Worm (Caenorhabditis elegans): Measurements from ENCODE around the gene klp-6.

The klp-6 gene

ce11 chrIII:5020924-5021323, 9.8 kb upstream of the klp-6 start, which contains the start of gene mdt-11:
TSS of gene mdt-11 (plus strand) at chrIII:5021224.
- TF ChIP-seq snpc-4 (tag; optimal IDR thresholded peaks at IDR 0.05): no peak
- TF ChIP-seq zip-4 (GFP tag; optimal IDR thresholded peaks at IDR 0.05): no peak
- no peak for TF ChIP-seq efl-1 (optimal IDR thresholded peaks at IDR 0.05)
- no peak for TF ChIP-seq efl-1 (GFP tag; optimal IDR thresholded peaks at IDR 0.05 in 1 of 2)
- TF ChIP-seq fkh-8 (tag; optimal IDR thresholded peaks at IDR 0.05): no peak
- TF ChIP-seq C34B4.2 (tag; optimal IDR thresholded peaks at IDR 0.05): no peak
- TF ChIP-seq C16A3.4 (tag; optimal IDR thresholded peaks at IDR 0.05): no peak
- no peak for TF ChIP-seq aly-2 (tag; optimal IDR thresholded peaks at IDR 0.05)
- no peak for TF ChIP-seq pqm-1 (tag; optimal IDR thresholded peaks at IDR 0.05)
- TF ChIP-seq elt-3 (tag; optimal IDR thresholded peaks at IDR 0.05): no peak
- no peak for TF ChIP-seq mef-2 (tag; optimal IDR thresholded peaks at IDR 0.05)
- no peak for TF ChIP-seq sox-4 (tag; optimal IDR thresholded peaks at IDR 0.05)
- TF ChIP-seq lin-14 (GFP tag; optimal IDR thresholded peaks at IDR 0.05): no peak
- TF ChIP-seq blmp-1 (tag; optimal IDR thresholded peaks at IDR 0.05): no peak
- TF ChIP-seq swsn-7 (tag; optimal IDR thresholded peaks at IDR 0.05): no peak

ce11 chrIII:5021689-5022088, 9.0 kb upstream of the klp-6 start, which contains the start of gene R144.3:
TSS of gene R144.3 (plus strand) at chrIII:5021989.
- TF ChIP-seq nhr-28 (tag; optimal IDR thresholded peaks at IDR 0.05): no peak
- no peak for TF ChIP-seq irx-1 (tag; optimal IDR thresholded peaks at IDR 0.05)
- TF ChIP-seq nhr-84 (tag; optimal IDR thresholded peaks at IDR 0.05): no peak

ce11 chrIII:5022964-5023363, 7.8 kb upstream of the klp-6 start, which contains the start of gene R144.13:
TSS of gene R144.13 (plus strand) at chrIII:5023264.
- TF ChIP-seq efl-3 (GFP tag; optimal IDR thresholded peaks at IDR 0.05) (no peak), nhr-76 (tag; optimal IDR thresholded peaks at IDR 0.05) (no peak), efl-1 (optimal IDR thresholded peaks at IDR 0.05) (no peak), efl-1 (GFP tag; optimal IDR thresholded peaks at IDR 0.05 in 1 of 2) (peak in 1 of 2 experiments; percentile 68), ceh-90 (tag; optimal IDR thresholded peaks at IDR 0.05) (no peak), zag-1 (tag; optimal IDR thresholded peaks at IDR 0.05) (no peak), snu-23 (GFP tag; optimal IDR thresholded peaks at IDR 0.05) (no peak), lin-15B (tag; optimal IDR thresholded peaks at IDR 0.05) (no peak), lin-35 (GFP tag; optimal IDR thresholded peaks at IDR 0.05) (no peak)

- TF ChIP-seq nhr-85 (tag): peak; percentile 26
- TF ChIP-seq ztf-4 (tag; optimal IDR thresholded peaks at IDR 0.05): peak; percentile 32
- TF ChIP-seq snpc-4 (tag; optimal IDR thresholded peaks at IDR 0.05): no peak
- no peak for TF ChIP-seq F16B12.6 (tag; optimal IDR thresholded peaks at IDR 0.05)
Measured at ce11 chrIII:5023642-5024041, 7.1 kb upstream of the klp-6 start.

ce11 chrIII:5024393-5024964, 6.2 kb upstream of the klp-6 start, which contains the start of gene pcf-11:
TSS of gene pcf-11 (plus strand) at chrIII:5024914.
- peak; percentile 35 for TF ChIP-seq F16B12.6 (tag; optimal IDR thresholded peaks at IDR 0.05)
- no peak for TF ChIP-seq hlh-4 (tag; optimal IDR thresholded peaks at IDR 0.05)
- no peak for TF ChIP-seq grh-1 (GFP tag; IDR thresholded peaks at IDR 0.05)
- TF ChIP-seq fkh-10 (GFP tag; optimal IDR thresholded peaks at IDR 0.05): no peak
- peak; percentile 34 for TF ChIP-seq C16A3.4 (tag; optimal IDR thresholded peaks at IDR 0.05)
- peak; percentile 24 to 84 (median 40) for TF ChIP-seq ceh-82 (tag; optimal IDR thresholded peaks at IDR 0.05)
- TF ChIP-seq fkh-4 (tag; optimal IDR thresholded peaks at IDR 0.05; ENCODE audit: borderline replicate concordance): no peak
- TF ChIP-seq ama-1 (optimal IDR thresholded peaks at IDR 0.05): peak; percentile 53
- TF ChIP-seq zip-4 (GFP tag; optimal IDR thresholded peaks at IDR 0.05): no peak
- TF ChIP-seq nhr-20 (tag; optimal IDR thresholded peaks at IDR 0.05): peak; percentile 38
- TF ChIP-seq unc-130 (tag; optimal IDR thresholded peaks at IDR 0.05): no peak
- peak; percentile 51 for TF ChIP-seq swsn-7 (tag; optimal IDR thresholded peaks at IDR 0.05)
- TF ChIP-seq tlp-1 (tag; optimal IDR thresholded peaks at IDR 0.05): no peak
- peak; percentile 41; the same call in 1 of the 2 replicates for TF ChIP-seq nhr-19 (GFP tag; conservative IDR thresholded peaks at IDR 0.05)
- peak; percentile 53 for TF ChIP-seq xbp-1 (tag; optimal IDR thresholded peaks at IDR 0.05)
- TF ChIP-seq ceh-8 (GFP tag; optimal IDR thresholded peaks at IDR 0.05): no peak
- TF ChIP-seq Y116A8C.19 (tag; optimal IDR thresholded peaks at IDR 0.05; ENCODE audit: borderline replicate concordance): no peak
- TF ChIP-seq lin-14 (GFP tag; optimal IDR thresholded peaks at IDR 0.05): peak; percentile 74
- TF ChIP-seq snpc-4 (tag; optimal IDR thresholded peaks at IDR 0.05): no peak
- no peak for TF ChIP-seq hlh-17 (GFP tag; optimal IDR thresholded peaks at IDR 0.05; ENCODE audit: borderline replicate concordance)
- TF ChIP-seq aha-1 (tag; optimal IDR thresholded peaks at IDR 0.05): no peak
- TF ChIP-seq nhr-47 (tag; optimal IDR thresholded peaks at IDR 0.05): peak; percentile 47
- TF ChIP-seq nhr-237 (tag; optimal IDR thresholded peaks at IDR 0.05): no peak
- TF ChIP-seq ceh-63 (GFP tag; optimal IDR thresholded peaks at IDR 0.05): no peak
